Worm (Caenorhabditis elegans) whole organism, L4/young adult: ENCODE data around the gene C49A9.5.

Experiments
- W03F9.2 ChIP-seq: fragments of 150-350 bp; optimal IDR thresholded peaks from 2 replicates; lab custom pipeline; 2014; ENCODE audit warnings: missing biosample characterization, missing genetic modification characterization
- dao-5 ChIP-seq: sonication (generic microtip); optimal IDR thresholded peaks from 2 replicates; lab custom pipeline; 2016; ENCODE audit warnings: missing genotype, missing genetic modification characterization, moderate library complexity, missing compliant biosample characterization
- him-1 ChIP-seq: sonication (generic microtip); optimal IDR thresholded peaks from 2 replicates; lab custom pipeline; 2016; ENCODE audit warnings: missing genotype, missing genetic modification reagents, missing genetic modification characterization, missing compliant biosample characterization

- TF ChIP-seq W03F9.2 (tag; lab: Kevin White, UChicago) (no peak), him-1 (tag; lab: Kevin White, UChicago) (no peak), dao-5 (tag; lab: Kevin White, UChicago) (no peak)
These were observed 6.0 kb downstream of the C49A9.5 start, which contains the start of gene C49A9.4 for ce11 chrIV:6219429-6219828.
